Worm (Caenorhabditis elegans): Measurements from ENCODE around the gene R102.3.

Gene R102.3

ce11 chrIV:10701866-10702458, 12.6 kb downstream of the R102.3 start:
- TF ChIP-seq tab-1 (GFP tag; IDR thresholded peaks at IDR 0.05) (no peak), med-1 (GFP tag; optimal IDR thresholded peaks at IDR 0.05; ENCODE audit: insufficient read depth) (no peak), ref-1 (GFP tag; conservative IDR thresholded peaks at IDR 0.05) (no peak), ztf-29 (GFP tag; IDR thresholded peaks at IDR 0.05) (no peak), ztf-23 (GFP tag; IDR thresholded peaks at IDR 0.05) (no peak), klf-2 (GFP tag; conservative IDR thresholded peaks at IDR 0.05) (no peak), T22C8.4 (GFP tag; IDR thresholded peaks at IDR 0.05) (no peak), flt-1 (GFP tag; IDR thresholded peaks at IDR 0.05) (no peak), cog-1 (tag; optimal IDR thresholded peaks at IDR 0.05) (no peak)

DNA sequence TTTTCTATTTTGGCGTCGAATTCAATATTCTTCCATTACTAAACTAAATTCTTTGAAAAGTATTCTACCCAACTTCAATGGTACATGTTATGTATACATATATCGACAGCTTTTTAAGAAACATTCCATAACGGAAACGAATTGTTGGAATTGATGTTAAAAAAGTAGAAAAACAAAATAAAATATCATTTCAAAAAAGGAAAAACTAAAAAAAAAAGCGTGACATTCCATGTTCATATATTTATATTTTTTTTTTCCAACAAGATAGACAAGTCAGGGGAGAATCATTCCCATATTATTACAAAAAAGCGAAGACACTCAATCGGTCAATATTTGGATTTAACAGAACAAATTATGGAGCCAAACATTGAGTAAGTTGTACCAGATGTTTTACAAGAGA, 15.9 kb downstream of the R102.3 start, which contains the start of gene R102.10:
Gene R102.10 (plus strand): TSS at position 301 of the 400 bp plus-strand sequence.
- TF ChIP-seq med-1 (GFP tag; optimal IDR thresholded peaks at IDR 0.05; ENCODE audit: insufficient read depth) (no peak), T22C8.4 (GFP tag; IDR thresholded peaks at IDR 0.05) (no peak)

- TF ChIP-seq flt-1 (GFP tag; IDR thresholded peaks at IDR 0.05) = no peak
- no peak for TF ChIP-seq ztf-29 (GFP tag; IDR thresholded peaks at IDR 0.05)
- no peak for TF ChIP-seq klf-2 (GFP tag; conservative IDR thresholded peaks at IDR 0.05)
- no peak for TF ChIP-seq T22C8.4 (GFP tag; IDR thresholded peaks at IDR 0.05)
- no peak for TF ChIP-seq ztf-23 (GFP tag; IDR thresholded peaks at IDR 0.05)
- no peak for TF ChIP-seq ref-1 (GFP tag; conservative IDR thresholded peaks at IDR 0.05)
- no peak for TF ChIP-seq cog-1 (tag; optimal IDR thresholded peaks at IDR 0.05)
- no peak for TF ChIP-seq med-1 (GFP tag; optimal IDR thresholded peaks at IDR 0.05; ENCODE audit: insufficient read depth)
- no peak for TF ChIP-seq tab-1 (GFP tag; IDR thresholded peaks at IDR 0.05)
Measured at ce11 chrIV:10706090-10706489, 16.8 kb downstream of the R102.3 start, which contains the start of gene R102.6. R102.6 (minus strand) TSS chrIV:10706190.

DNA sequence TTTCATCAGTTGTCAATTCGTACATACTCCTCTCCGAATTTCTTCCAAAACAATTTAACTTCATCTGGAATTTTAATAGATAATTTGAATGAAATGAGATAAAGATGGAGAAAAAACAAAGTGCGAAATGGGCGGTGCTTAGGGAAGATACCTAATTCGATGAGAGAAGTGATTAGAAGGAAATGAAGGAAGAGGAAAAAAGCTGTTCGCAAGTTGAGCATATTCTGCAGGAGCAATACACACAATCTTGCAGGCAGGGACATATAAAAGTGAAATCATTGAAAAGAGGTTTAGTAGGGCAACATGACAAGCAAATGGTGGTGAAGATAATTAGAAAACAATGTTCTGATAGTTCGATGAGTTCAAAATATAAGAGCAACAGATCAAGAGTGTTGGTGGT, 22.4 kb downstream of the R102.3 start, which contains the start of gene glb-21:
Gene glb-21 (minus strand): TSS at position 66 of the 400 bp plus-strand sequence.
- TF ChIP-seq ztf-23 (GFP tag; IDR thresholded peaks at IDR 0.05) = no peak
- no peak for TF ChIP-seq cog-1 (tag; optimal IDR thresholded peaks at IDR 0.05)
- TF ChIP-seq klf-2 (GFP tag; conservative IDR thresholded peaks at IDR 0.05) = no peak
- no peak for TF ChIP-seq flt-1 (GFP tag; IDR thresholded peaks at IDR 0.05)
- TF ChIP-seq med-1 (GFP tag; optimal IDR thresholded peaks at IDR 0.05; ENCODE audit: insufficient read depth) = no peak
- no peak for TF ChIP-seq ref-1 (GFP tag; conservative IDR thresholded peaks at IDR 0.05)
- no peak for TF ChIP-seq ztf-29 (GFP tag; IDR thresholded peaks at IDR 0.05)
- no peak for TF ChIP-seq tab-1 (GFP tag; IDR thresholded peaks at IDR 0.05)
- TF ChIP-seq T22C8.4 (GFP tag; IDR thresholded peaks at IDR 0.05) = no peak

- TF ChIP-seq tab-1 (GFP tag; IDR thresholded peaks at IDR 0.05) (no peak), klf-2 (GFP tag; conservative IDR thresholded peaks at IDR 0.05) (no peak), ztf-29 (GFP tag; IDR thresholded peaks at IDR 0.05) (no peak), ztf-23 (GFP tag; IDR thresholded peaks at IDR 0.05) (no peak), T22C8.4 (GFP tag; IDR thresholded peaks at IDR 0.05) (no peak), flt-1 (GFP tag; IDR thresholded peaks at IDR 0.05) (no peak), cog-1 (tag; optimal IDR thresholded peaks at IDR 0.05) (no peak), ref-1 (GFP tag; conservative IDR thresholded peaks at IDR 0.05) (no peak), med-1 (GFP tag; optimal IDR thresholded peaks at IDR 0.05; ENCODE audit: insufficient read depth) (no peak)
Measured at ce11 chrIV:10714594-10714993, 25.3 kb downstream of the R102.3 start.

- TF ChIP-seq cog-1 (tag; optimal IDR thresholded peaks at IDR 0.05) (no peak), klf-2 (GFP tag; conservative IDR thresholded peaks at IDR 0.05) (no peak), tab-1 (GFP tag; IDR thresholded peaks at IDR 0.05) (no peak), ref-1 (GFP tag; conservative IDR thresholded peaks at IDR 0.05) (no peak), med-1 (GFP tag; optimal IDR thresholded peaks at IDR 0.05; ENCODE audit: insufficient read depth) (no peak), flt-1 (GFP tag; IDR thresholded peaks at IDR 0.05) (no peak), ztf-23 (GFP tag; IDR thresholded peaks at IDR 0.05) (no peak), T22C8.4 (GFP tag; IDR thresholded peaks at IDR 0.05) (no peak), ztf-29 (GFP tag; IDR thresholded peaks at IDR 0.05) (no peak)
Measured at ce11 chrIV:10716348-10716747, 27.0 kb downstream of the R102.3 start, which contains the start of gene ncx-3. ncx-3 (plus strand) TSS chrIV:10716648.

DNA sequence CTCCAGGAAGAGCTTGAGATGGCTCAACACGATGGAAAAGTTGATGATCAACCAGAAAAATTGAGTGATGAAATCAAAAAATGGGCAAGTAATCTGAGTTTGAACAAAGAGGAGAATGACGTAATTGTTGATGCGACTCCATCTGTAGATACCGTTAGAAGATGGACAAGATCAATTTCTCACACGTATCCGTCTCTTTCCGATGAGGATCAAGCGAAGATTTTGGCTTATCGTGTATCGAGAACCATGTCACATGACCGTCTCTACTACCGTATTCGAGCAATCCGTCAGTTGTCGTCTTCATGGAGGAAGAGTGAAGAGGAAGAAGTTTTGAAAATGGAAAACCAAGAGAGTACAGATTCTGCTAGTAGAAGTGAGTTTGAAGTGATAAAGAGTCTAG, 28.8 kb downstream of the R102.3 start:
- no peak for TF ChIP-seq klf-2 (GFP tag; conservative IDR thresholded peaks at IDR 0.05)
- no peak for TF ChIP-seq T22C8.4 (GFP tag; IDR thresholded peaks at IDR 0.05)
- no peak for TF ChIP-seq tab-1 (GFP tag; IDR thresholded peaks at IDR 0.05)
- TF ChIP-seq flt-1 (GFP tag; IDR thresholded peaks at IDR 0.05) = no peak
- TF ChIP-seq med-1 (GFP tag; optimal IDR thresholded peaks at IDR 0.05; ENCODE audit: insufficient read depth) = no peak
- no peak for TF ChIP-seq ref-1 (GFP tag; conservative IDR thresholded peaks at IDR 0.05)
- no peak for TF ChIP-seq ztf-23 (GFP tag; IDR thresholded peaks at IDR 0.05)
- no peak for TF ChIP-seq cog-1 (tag; optimal IDR thresholded peaks at IDR 0.05)
- TF ChIP-seq ztf-29 (GFP tag; IDR thresholded peaks at IDR 0.05) = no peak

DNA sequence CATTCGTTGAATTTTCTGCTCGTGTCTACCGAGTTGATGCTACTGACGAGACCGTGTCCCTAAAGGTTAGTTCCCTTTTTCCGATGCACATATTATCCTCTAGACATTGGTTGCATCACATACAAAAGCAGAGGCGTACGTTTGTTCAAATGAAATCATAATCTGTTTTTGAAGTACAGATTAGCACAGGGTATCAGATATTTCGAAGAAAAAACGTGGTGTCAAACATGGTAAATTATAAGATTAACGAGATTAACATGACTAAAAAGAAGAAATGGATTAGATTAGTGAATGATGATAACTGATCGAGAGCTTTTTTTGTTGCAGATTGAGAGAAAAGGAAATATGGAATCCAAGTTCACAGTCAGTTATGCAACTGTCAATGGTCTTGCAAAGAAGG, 29.5 kb downstream of the R102.3 start:
- TF ChIP-seq med-1 (GFP tag; optimal IDR thresholded peaks at IDR 0.05; ENCODE audit: insufficient read depth) = no peak
- TF ChIP-seq ztf-23 (GFP tag; IDR thresholded peaks at IDR 0.05) = no peak
- no peak for TF ChIP-seq flt-1 (GFP tag; IDR thresholded peaks at IDR 0.05)
- TF ChIP-seq ref-1 (GFP tag; conservative IDR thresholded peaks at IDR 0.05) = no peak
- TF ChIP-seq klf-2 (GFP tag; conservative IDR thresholded peaks at IDR 0.05) = no peak
- no peak for TF ChIP-seq T22C8.4 (GFP tag; IDR thresholded peaks at IDR 0.05)
- TF ChIP-seq tab-1 (GFP tag; IDR thresholded peaks at IDR 0.05) = no peak
- TF ChIP-seq cog-1 (tag; optimal IDR thresholded peaks at IDR 0.05) = no peak
- TF ChIP-seq ztf-29 (GFP tag; IDR thresholded peaks at IDR 0.05) = no peak

DNA sequence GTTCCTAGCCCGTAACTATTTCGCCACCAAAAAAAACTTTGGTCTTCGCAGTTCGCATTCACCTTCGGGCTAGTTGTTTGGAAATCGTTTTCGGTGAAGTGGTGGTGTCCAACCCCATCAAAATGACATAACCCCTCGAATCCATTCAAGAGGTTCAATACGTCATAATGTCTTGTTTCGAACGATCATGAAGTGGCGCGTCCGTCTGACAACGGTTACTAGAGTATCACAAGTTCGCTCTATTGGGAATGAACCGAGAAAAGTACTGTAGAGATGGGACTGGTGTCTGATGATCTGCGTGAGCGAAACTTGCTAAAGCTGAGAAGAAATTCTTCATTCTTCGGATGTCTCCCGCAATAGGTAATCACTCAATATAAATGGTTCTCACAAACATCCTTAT, 38.4 kb downstream of the R102.3 start, which contains the start of gene ZC168.2:
Gene ZC168.2 (plus strand): TSS at position 301 of the 400 bp plus-strand sequence.
- no peak for TF ChIP-seq ztf-29 (GFP tag; IDR thresholded peaks at IDR 0.05)
- no peak for TF ChIP-seq ztf-23 (GFP tag; IDR thresholded peaks at IDR 0.05)

All from whole organism, midembryonic.